Worm (Caenorhabditis elegans): ENCODE measurements around the gene fpn-1.2.

ce11 chrV:1494469-1494868, 30.0 kb upstream of the fpn-1.2 start, which contains the start of gene spig-7:
- no peak for TF ChIP-seq snpc-4 (tag; optimal IDR thresholded peaks at IDR 0.05)
- TF ChIP-seq egl-27 (tag; optimal IDR thresholded peaks at IDR 0.05): no peak
- TF ChIP-seq sma-3 (GFP tag; optimal IDR thresholded peaks at IDR 0.05): no peak
